Worm (Caenorhabditis elegans) whole organism, late embryonic: Measurements from ENCODE around the gene taf-8.
A peak's percentile ranks its signal among the peaks of the same experiment; 100 is the strongest.

Experiments
- C08G9.2 ChIP-seq: sonication (generic microtip); optimal IDR thresholded peaks from 2 replicates; lab custom pipeline; 2016; ENCODE audit warnings: mild to moderate bottlenecking, missing genetic modification characterization, moderate library complexity, missing compliant biosample characterization
- K09A11.1 ChIP-seq: sonication (generic microtip); optimal IDR thresholded peaks from 2 replicates; lab custom pipeline; 2017; ENCODE audit warnings: antibody characterized with exemption, mild to moderate bottlenecking, missing genetic modification characterization, missing compliant biosample characterization; ENCODE audit not compliant: insufficient read depth
- Y22D7AL.16 ChIP-seq: sonication (generic microtip); optimal IDR thresholded peaks from 2 replicates; lab custom pipeline; 2016; ENCODE audit warnings: missing genetic modification characterization, missing compliant biosample characterization
- ama-1 ChIP-seq: fragments of 150-350 bp; optimal IDR thresholded peaks from 2 replicates; lab custom pipeline; 2014
- ceh-2 ChIP-seq: sonication (generic microtip); optimal IDR thresholded peaks from 2 replicates; lab custom pipeline; 2016; ENCODE audit warnings: missing genotype, missing genetic modification characterization, missing compliant biosample characterization
- ceh-22 ChIP-seq: sonication (generic microtip); optimal IDR thresholded peaks from 2 replicates; lab custom pipeline; 2017; ENCODE audit warnings: missing biosample characterization, missing genetic modification characterization
- ceh-30 ChIP-seq: fragments of 150-350 bp; optimal IDR thresholded peaks from 2 replicates; lab custom pipeline; 2014; ENCODE audit warnings: missing biosample characterization, missing genetic modification characterization
- ceh-31 ChIP-seq: sonication (generic microtip); optimal IDR thresholded peaks from 2 replicates; lab custom pipeline; 2016; ENCODE audit warnings: missing genetic modification characterization, missing compliant biosample characterization
- ceh-45 ChIP-seq: fragments of 200-800 bp; sonication (Bioruptor generic); IDR thresholded peaks from 2 replicates; pipeline ENCODE4 v1.3.6; 2022; ENCODE audit warnings: missing genetic modification reagents, missing genetic modification characterization, missing compliant biosample characterization
- ceh-48 ChIP-seq: sonication (generic microtip); optimal IDR thresholded peaks from 2 replicates; lab custom pipeline; 2016; ENCODE audit warnings: missing genetic modification characterization, inconsistent platforms, missing compliant biosample characterization
- ceh-6 ChIP-seq: fragments of 200-800 bp; sonication (Bioruptor generic); optimal IDR thresholded peaks from 2 replicates; lab custom pipeline; 2018; ENCODE audit warnings: mild to moderate bottlenecking, missing genetic modification characterization, missing compliant biosample characterization
- che-1 ChIP-seq: sonication (generic microtip); optimal IDR thresholded peaks from 2 replicates; lab custom pipeline; 2016; ENCODE audit warnings: mild to moderate bottlenecking, missing genetic modification characterization, missing compliant biosample characterization
- dve-1 ChIP-seq: sonication (generic microtip); optimal IDR thresholded peaks from 2 replicates; lab custom pipeline; 2017; ENCODE audit warnings: antibody characterized with exemption, mild to moderate bottlenecking, missing genetic modification characterization, missing compliant biosample characterization
- fkh-6 ChIP-seq: sonication (generic microtip); optimal IDR thresholded peaks from 2 replicates; lab custom pipeline; 2016; ENCODE audit warnings: missing genetic modification characterization, missing compliant biosample characterization
- hlh-6 ChIP-seq: sonication (generic microtip); optimal IDR thresholded peaks from 2 replicates; lab custom pipeline; 2016; ENCODE audit warnings: missing genotype, missing genetic modification characterization, missing compliant biosample characterization
- lim-6 ChIP-seq: sonication (generic microtip); optimal IDR thresholded peaks from 2 replicates; lab custom pipeline; 2016; ENCODE audit warnings: missing genetic modification characterization, missing compliant biosample characterization
- lin-11 ChIP-seq: fragments of 200-800 bp; sonication (Bioruptor generic); optimal IDR thresholded peaks from 2 replicates; lab custom pipeline; 2018; ENCODE audit warnings: mild to moderate bottlenecking, missing genetic modification characterization, missing compliant biosample characterization
- nfya-1 ChIP-seq: sonication (generic microtip); optimal IDR thresholded peaks from 2 replicates; lab custom pipeline; 2017; ENCODE audit warnings: missing genetic modification characterization, mild to moderate bottlenecking, missing compliant biosample characterization, antibody characterized with exemption, moderate library complexity
- nhr-11 ChIP-seq: fragments of 150-350 bp; optimal IDR thresholded peaks from 2 replicates; lab custom pipeline; 2014; ENCODE audit warnings: missing biosample characterization, missing genetic modification characterization
- odd-2 ChIP-seq: sonication (generic microtip); optimal IDR thresholded peaks from 2 replicates; lab custom pipeline; 2017; ENCODE audit warnings: antibody characterized with exemption, mild to moderate bottlenecking, missing genetic modification characterization, missing compliant biosample characterization
- pha-4 ChIP-seq: fragments of 150-350 bp; optimal IDR thresholded peaks from 2 replicates; lab custom pipeline; 2018; ENCODE audit warnings: missing biosample characterization, missing genetic modification reagents, missing genetic modification characterization
- pqm-1 ChIP-seq: sonication (generic microtip); optimal IDR thresholded peaks from 2 replicates; lab custom pipeline; 2016; ENCODE audit warnings: missing genetic modification characterization, missing compliant biosample characterization
- sdc-2 ChIP-seq: sonication (generic microtip); optimal IDR thresholded peaks from 2 replicates; lab custom pipeline; 2016; ENCODE audit warnings: missing genotype, missing genetic modification characterization, missing compliant biosample characterization
- sox-2 ChIP-seq: fragments of 200-800 bp; sonication (Bioruptor generic); IDR thresholded peaks from 2 replicates; pipeline ENCODE4 v1.3.6; 2022; ENCODE audit warnings: missing genetic modification reagents, missing genetic modification characterization, missing compliant biosample characterization
- sox-4 ChIP-seq: sonication (generic microtip); optimal IDR thresholded peaks from 2 replicates; lab custom pipeline; 2017; ENCODE audit warnings: mild to moderate bottlenecking, missing genetic modification characterization, inconsistent platforms, missing compliant biosample characterization
- syd-9 ChIP-seq: sonication (generic microtip); optimal IDR thresholded peaks from 2 replicates; lab custom pipeline; 2016; ENCODE audit warnings: mild to moderate bottlenecking, missing genetic modification characterization, moderate library complexity, missing compliant biosample characterization
- tbx-2 ChIP-seq: sonication (generic microtip); optimal IDR thresholded peaks from 2 replicates; lab custom pipeline; 2016; ENCODE audit warnings: missing genetic modification characterization, missing compliant biosample characterization
- tbx-7 ChIP-seq: sonication (generic microtip); optimal IDR thresholded peaks from 2 replicates; lab custom pipeline; 2016; ENCODE audit warnings: missing genotype, missing genetic modification characterization, missing compliant biosample characterization
- unc-42 ChIP-seq: sonication (generic microtip); optimal IDR thresholded peaks from 2 replicates; lab custom pipeline; 2016; ENCODE audit warnings: missing genotype, missing genetic modification characterization, missing compliant biosample characterization
- unc-55 ChIP-seq: sonication (generic microtip); optimal IDR thresholded peaks from 2 replicates; lab custom pipeline; 2017; ENCODE audit warnings: missing biosample characterization, missing genetic modification reagents, missing genetic modification characterization
- zip-5 ChIP-seq: sonication (generic microtip); optimal IDR thresholded peaks from 2 replicates; lab custom pipeline; 2016; ENCODE audit warnings: missing genetic modification characterization, missing compliant biosample characterization

taf-8 gene

DNA sequence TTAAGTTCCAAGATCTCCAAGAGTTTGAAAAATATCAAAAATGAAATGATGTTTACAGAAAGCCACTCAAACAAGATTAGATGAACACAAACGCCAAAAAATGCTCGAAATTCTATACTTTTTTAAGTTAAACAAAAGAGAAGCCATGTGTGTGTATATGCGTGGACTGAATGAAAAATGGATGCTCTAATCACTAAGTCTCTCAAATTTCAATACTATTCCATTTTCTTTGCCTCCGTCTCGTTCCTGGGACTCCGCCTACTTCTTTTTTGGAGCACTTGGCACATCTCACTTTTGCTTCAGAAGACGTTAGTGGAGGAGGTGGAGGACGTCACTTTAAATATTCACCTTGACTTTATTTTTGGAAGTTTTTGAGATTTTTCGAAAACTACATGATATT, 10.7 kb downstream of the taf-8 start:
- TF ChIP-seq hlh-6 (tag; lab: Kevin White, UChicago) (no peak), unc-55 (GFP tag; lab: Kevin White, UChicago) (no peak)

DNA sequence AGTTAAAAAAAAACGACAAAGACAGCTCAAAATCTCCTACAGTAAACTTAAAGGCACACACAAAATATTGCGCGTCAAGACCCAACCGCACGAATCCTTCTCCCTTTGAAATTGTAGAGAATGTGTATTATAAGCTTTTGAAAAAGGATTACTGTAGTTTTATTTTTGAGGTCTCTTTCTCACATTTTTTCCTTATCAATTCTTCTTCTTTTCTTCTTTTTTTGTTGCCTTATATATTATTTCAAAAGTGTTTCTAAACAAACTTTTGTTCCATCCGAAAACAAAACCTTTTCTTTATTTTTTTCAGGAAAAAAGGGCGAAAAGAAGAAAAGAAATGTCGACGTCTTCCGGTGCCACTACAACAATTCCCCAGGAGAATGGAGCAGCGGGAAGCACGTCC, 11.4 kb downstream of the taf-8 start, which contains the start of gene ZK1320.13:
Gene ZK1320.13 (plus strand): TSS at position 301 of the 400 bp plus-strand sequence.
- TF ChIP-seq odd-2 (tag; lab: Kevin White, UChicago) (no peak), tbx-7 (tag; lab: Kevin White, UChicago) (no peak), fkh-6 (tag; lab: Kevin White, UChicago) (no peak), syd-9 (tag; lab: Kevin White, UChicago) (no peak), ceh-48 (tag; lab: Kevin White, UChicago) (no peak), ceh-6 (GFP tag; lab: Kevin White, UChicago) (no peak)
- TF ChIP-seq, all 69 proteins: peak for 0

DNA sequence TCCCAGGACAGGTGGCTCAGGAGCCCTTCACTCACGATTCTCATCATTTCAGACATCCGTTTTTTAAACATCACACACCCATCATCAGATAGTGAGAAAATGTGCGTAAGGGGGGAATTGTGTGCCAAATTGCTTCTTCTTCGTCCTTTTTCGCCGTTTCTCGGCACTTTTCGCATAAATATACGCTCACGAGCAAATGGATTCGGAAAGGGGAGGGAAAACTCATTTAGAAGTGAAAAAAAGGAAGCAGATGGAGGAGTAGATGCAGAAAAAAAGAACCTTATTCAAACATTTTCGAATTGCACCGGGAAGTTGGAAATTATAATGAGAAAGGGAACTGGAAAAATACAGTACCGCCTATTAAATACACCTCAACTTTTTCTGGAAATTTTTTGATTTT, 12.9 kb downstream of the taf-8 start:
- TF ChIP-seq sdc-2 (tag; lab: Kevin White, UChicago) (no peak), ceh-2 (tag; lab: Kevin White, UChicago) (no peak), zip-5 (tag; lab: Kevin White, UChicago) (no peak), K09A11.1 (tag; lab: Kevin White, UChicago) (no peak), unc-42 (tag; lab: Kevin White, UChicago) (peak; percentile 50), ceh-30 (no peak), tbx-2 (tag; lab: Kevin White, UChicago) (no peak)

DNA sequence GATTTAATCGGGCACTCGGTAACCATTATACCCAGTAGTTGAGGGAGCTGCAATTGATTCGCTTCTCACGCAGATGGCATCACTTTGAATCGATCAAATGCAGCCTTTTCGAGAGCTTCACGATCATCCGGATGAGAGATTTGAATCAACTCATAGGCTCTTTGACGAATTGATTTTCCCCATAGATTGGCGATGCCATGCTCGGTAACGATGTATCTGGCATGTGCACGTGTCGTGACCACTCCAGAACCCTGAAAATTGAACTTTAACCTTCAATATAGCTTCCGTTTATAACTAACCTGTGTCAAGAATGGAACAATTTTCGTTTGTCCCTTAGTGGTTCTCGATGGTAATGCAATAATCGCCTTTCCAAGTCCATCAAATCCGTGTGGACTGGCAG, 15.1 kb downstream of the taf-8 start:
- TF ChIP-seq pha-4 (no peak), ceh-45 (GFP tag; lab: Robert Waterston, UW) (no peak), syd-9 (tag; lab: Kevin White, UChicago) (no peak), pqm-1 (tag; lab: Kevin White, UChicago) (no peak), K09A11.1 (tag; lab: Kevin White, UChicago) (no peak), lin-11 (no peak), ceh-31 (tag; lab: Kevin White, UChicago) (no peak), ceh-6 (GFP tag; lab: Kevin White, UChicago) (no peak)

- TF ChIP-seq C08G9.2 (tag; lab: Kevin White, UChicago) (no peak), lim-6 (no peak), unc-55 (GFP tag; lab: Kevin White, UChicago) (no peak), Y22D7AL.16 (tag; lab: Kevin White, UChicago) (no peak), dve-1 (tag; lab: Kevin White, UChicago) (no peak), che-1 (no peak), sox-4 (no peak), ceh-22 (tag; lab: Kevin White, UChicago) (no peak)
Measured at ce11 chrII:9686663-9687193, 17.6 kb downstream of the taf-8 start, which contains the start of gene ZK1320.9. ZK1320.9 (minus strand) TSS chrII:9686713.

DNA sequence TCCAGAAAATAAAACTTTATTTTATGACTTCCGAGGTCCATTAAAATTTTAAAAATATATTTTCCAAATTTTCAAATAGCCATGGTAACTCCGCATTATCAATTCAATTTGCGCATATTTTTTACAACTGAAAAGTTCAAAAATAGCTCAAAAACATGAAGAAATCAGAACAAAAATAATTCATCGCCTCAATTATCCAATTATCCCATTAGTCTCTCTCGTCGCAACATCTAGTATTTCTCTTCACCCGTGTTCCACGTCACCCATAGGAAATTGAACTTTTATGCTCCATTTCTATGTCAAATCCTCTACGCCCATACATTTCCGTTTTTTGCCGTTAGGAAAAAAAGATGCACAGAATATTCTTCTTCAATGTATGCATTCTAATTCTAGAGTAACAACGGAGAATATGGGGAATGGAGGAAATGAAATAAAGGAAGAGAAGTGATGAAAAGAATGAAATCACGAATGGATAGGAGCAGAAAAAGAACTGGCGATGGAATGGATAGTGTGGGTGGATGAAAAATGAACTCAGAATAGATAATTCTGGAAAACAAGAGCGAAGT, 21.0 kb downstream of the taf-8 start:
- peak; percentile 78 for TF ChIP-seq unc-42 (tag; lab: Kevin White, UChicago)
- no peak for TF ChIP-seq ama-1
- TF ChIP-seq, all 69 proteins: peak for 1

DNA sequence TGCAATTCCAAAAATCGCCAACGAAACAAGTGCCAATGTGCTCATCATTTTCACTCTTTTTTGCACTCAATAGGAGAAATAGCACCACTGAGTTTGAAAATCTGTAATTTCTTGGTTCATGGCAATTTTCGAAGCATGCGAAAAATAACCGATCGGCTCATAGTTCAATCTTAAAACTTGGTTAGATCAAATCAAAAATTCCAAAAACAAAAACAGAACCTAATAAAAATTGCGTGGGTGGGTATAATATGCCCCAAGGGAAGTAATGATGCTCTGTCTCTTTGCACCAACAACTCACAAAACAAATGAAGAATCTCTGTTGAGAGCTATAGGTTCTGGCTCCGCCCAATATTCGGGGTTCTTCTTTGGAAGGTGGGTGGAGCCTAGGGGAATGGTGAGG, 22.7 kb downstream of the taf-8 start, which contains the start of gene nlp-11:
Gene nlp-11 (minus strand): TSS at position 101 of the 400 bp plus-strand sequence.
- no peak for TF ChIP-seq nhr-11 (tag; lab: Kevin White, UChicago)
- no peak for TF ChIP-seq sox-2
- TF ChIP-seq nfya-1 (tag; lab: Kevin White, UChicago), result no peak
